Fruit fly (Drosophila melanogaster) S2 (cell line): ENCODE data around the gene mib1.

Experiments used
- CG8478 ChIP-seq: fragments of >200 bp; optimal IDR thresholded peaks from 2 replicates; lab custom pipeline; 2018
- CTCF ChIP-seq, 2 experiments: fragments of >200 bp; optimal IDR thresholded peaks; 2 replicates each; lab custom pipeline; 2018

DNA sequence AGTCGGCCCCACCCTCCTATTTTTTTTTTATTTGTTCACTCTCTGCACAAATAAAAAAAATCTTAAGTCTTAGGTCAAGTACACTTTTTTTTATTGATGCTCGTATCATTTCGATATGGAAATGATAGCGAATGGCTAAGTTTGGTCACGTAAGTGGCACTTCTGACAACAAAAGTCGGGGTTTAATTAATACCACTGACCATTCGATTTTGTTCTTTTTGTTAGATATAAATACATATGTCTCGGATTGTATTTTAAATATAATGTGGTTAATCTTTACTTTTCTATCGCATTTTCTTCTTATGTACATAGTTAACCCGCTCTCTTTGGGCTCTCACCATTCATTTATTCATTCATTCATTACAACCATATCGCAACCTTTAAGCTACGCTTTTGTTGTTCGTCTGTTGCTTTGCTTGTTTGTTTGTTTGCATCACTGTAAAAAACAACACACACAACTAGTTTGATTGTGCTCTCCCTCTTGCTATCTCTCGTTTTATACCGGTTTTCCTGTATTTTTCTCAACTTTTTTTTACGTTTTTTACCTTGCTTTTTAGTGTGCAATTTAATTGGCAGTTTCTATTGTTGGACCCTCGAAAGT lies 9.4 kb downstream of the mib1 start:
- TF ChIP-seq CG8478 (lab: Kevin White, UChicago), result no peak
- no peak for TF ChIP-seq CTCF (optimal IDR thresholded peaks at IDR 0.05; lab: Kevin White, UChicago)
